Fruit fly (Drosophila melanogaster) whole organism, wandering third instar larva: ENCODE results near the gene rudhira.

Experiments
- Abd-B ChIP-seq: fragments of >200 bp; optimal IDR thresholded peaks from 2 replicates; lab custom pipeline; 2017; ENCODE audit warnings: missing biosample characterization, missing genetic modification characterization
- CG32264 ChIP-seq: fragments of 200-800 bp; sonication (Bioruptor generic); optimal IDR thresholded peaks from 2 replicates; lab custom pipeline; 2016; ENCODE audit warnings: missing biosample characterization, missing genetic modification characterization
- CG9705 ChIP-seq: fragments of 200-800 bp; sonication (Bioruptor generic); optimal IDR thresholded peaks from 2 replicates; lab custom pipeline; 2018; ENCODE audit warnings: missing biosample characterization, mild to moderate bottlenecking, missing genetic modification characterization
- CrebA ChIP-seq: fragments of 200-800 bp; sonication (Bioruptor generic); optimal IDR thresholded peaks from 2 replicates; lab custom pipeline; 2016; ENCODE audit warnings: missing biosample characterization, mild to moderate bottlenecking, missing genetic modification characterization, borderline replicate concordance
- Dfd ChIP-seq: fragments of >200 bp; optimal IDR thresholded peaks from 2 replicates; lab custom pipeline; 2017; ENCODE audit warnings: missing biosample characterization, missing genetic modification characterization
- GATAd ChIP-seq: sonication (Bioruptor generic); optimal IDR thresholded peaks from 2 replicates; lab custom pipeline; 2016; ENCODE audit warnings: missing biosample characterization, missing genetic modification characterization
- HLH106 ChIP-seq: fragments of 200-800 bp; optimal IDR thresholded peaks from 3 replicates; lab custom pipeline; 2019; ENCODE audit warnings: missing biosample characterization, mild to moderate bottlenecking, missing genetic modification characterization, moderate library complexity
- Hnf4 ChIP-seq: fragments of 200-800 bp; sonication (Bioruptor generic); optimal IDR thresholded peaks from 2 replicates; lab custom pipeline; 2016; ENCODE audit warnings: missing biosample characterization, mild to moderate bottlenecking, missing genetic modification characterization
- Hr78 ChIP-seq: fragments of >200 bp; optimal IDR thresholded peaks from 2 replicates; lab custom pipeline; 2017; ENCODE audit warnings: missing biosample characterization, missing genetic modification characterization
- Jra ChIP-seq: sonication (Bioruptor generic); optimal IDR thresholded peaks from 2 replicates; lab custom pipeline; 2016; ENCODE audit warnings: missing biosample characterization, missing genetic modification characterization
- Mio ChIP-seq: sonication (Bioruptor generic); optimal IDR thresholded peaks from 2 replicates; lab custom pipeline; 2016; ENCODE audit warnings: missing biosample characterization, missing genetic modification characterization
- Myc ChIP-seq: fragments of >200 bp; optimal IDR thresholded peaks from 2 replicates; lab custom pipeline; 2017
- N ChIP-seq: fragments of >200 bp; optimal IDR thresholded peaks from 2 replicates; lab custom pipeline; 2018; ENCODE audit warnings: missing biosample characterization, missing external identifiers, missing genetic modification characterization
- OdsH ChIP-seq: fragments of 200-800 bp; sonication (Bioruptor generic); optimal IDR thresholded peaks from 2 replicates; lab custom pipeline; 2016; ENCODE audit warnings: missing biosample characterization, mild to moderate bottlenecking, missing genetic modification characterization
- Rel ChIP-seq, 2 experiments: fragments of 200-800 bp; sonication (Bioruptor generic) in 1 of 2; optimal IDR thresholded peaks; 2 replicates in 1 of 2; 3 replicates in 1 of 2; lab custom pipeline; 2016 to 2019; ENCODE audit warnings: mild to moderate bottlenecking in 2 of 2, missing biosample characterization in 2 of 2, missing genetic modification characterization in 2 of 2, moderate library complexity in 1 of 2
- Vsx2 ChIP-seq: fragments of 200-300, 225-300 bp; sonication (Bioruptor generic); optimal IDR thresholded peaks from 2 replicates; lab custom pipeline; 2018; ENCODE audit warnings: missing biosample characterization, missing genetic modification characterization; ENCODE audit not compliant: partially characterized antibody
- br ChIP-seq: fragments of 200-800 bp; sonication (Bioruptor generic); optimal IDR thresholded peaks from 2 replicates; lab custom pipeline; 2016; ENCODE audit warnings: missing biosample characterization, missing genetic modification characterization
- dl ChIP-seq, 2 experiments: fragments of 175-275, 200-275 bp in 1 of 2; fragments of 200-275 bp in 1 of 2; sonication (Bioruptor generic); optimal IDR thresholded peaks; lab custom pipeline; 2018; ENCODE audit warnings: mild to moderate bottlenecking in 2 of 2, missing biosample characterization in 2 of 2, missing genetic modification characterization in 2 of 2, moderate library complexity in 2 of 2; ENCODE audit not compliant: partially characterized antibody in 2 of 2, insufficient read depth in 1 of 2
- ey ChIP-seq: fragments of 200-800 bp; sonication (Bioruptor generic); optimal IDR thresholded peaks from 2 replicates; lab custom pipeline; 2016; ENCODE audit warnings: missing biosample characterization, missing genetic modification characterization
- lola ChIP-seq: fragments of >200 bp; optimal IDR thresholded peaks from 2 replicates; lab custom pipeline; 2017; ENCODE audit warnings: missing biosample characterization, missing genetic modification characterization
- pan ChIP-seq: fragments of >200 bp; optimal IDR thresholded peaks from 2 replicates; lab custom pipeline; 2017
- psq ChIP-seq: fragments of 200-800 bp; sonication (Bioruptor generic); optimal IDR thresholded peaks from 3 replicates; lab custom pipeline; 2017; ENCODE audit warnings: missing biosample characterization, mild to moderate bottlenecking, missing genetic modification characterization, moderate library complexity
- rgr ChIP-seq: fragments of 200-800 bp; sonication (Bioruptor generic); optimal IDR thresholded peaks from 3 replicates; lab custom pipeline; 2016; ENCODE audit warnings: missing biosample characterization, mild to moderate bottlenecking, missing genetic modification characterization
- sage ChIP-seq: fragments of 200-800 bp; sonication (Bioruptor generic); optimal IDR thresholded peaks from 2 replicates; lab custom pipeline; 2016; ENCODE audit warnings: missing biosample characterization, mild to moderate bottlenecking, missing genetic modification characterization
- sv ChIP-seq: fragments of 200-800 bp; sonication (Bioruptor generic); optimal IDR thresholded peaks from 3 replicates; lab custom pipeline; 2016; ENCODE audit warnings: missing biosample characterization, missing genetic modification characterization
- tai ChIP-seq: sonication (Bioruptor generic); optimal IDR thresholded peaks from 2 replicates; lab custom pipeline; 2016; ENCODE audit warnings: missing biosample characterization, missing genetic modification characterization
- woc ChIP-seq: sonication (Bioruptor generic); optimal IDR thresholded peaks from 2 replicates; lab custom pipeline; 2016; ENCODE audit warnings: missing biosample characterization, mild to moderate bottlenecking, missing genetic modification characterization

rudhira gene

dm6 chrX:11872517-11872916 lies 55.8 kb downstream of the rudhira start, which contains the start of gene BORCS5:
TSS of gene BORCS5 (minus strand) at chrX:11872779.
- no peak for TF ChIP-seq rgr (GFP tag; lab: Kevin White, UChicago)
- TF ChIP-seq Myc (lab: Kevin White, UChicago) = no peak
- no peak for TF ChIP-seq CG9705 (GFP tag; lab: Kevin White, UChicago)
- TF ChIP-seq GATAd (GFP tag; lab: Kevin White, UChicago) = no peak
- TF ChIP-seq CG32264 (GFP tag; lab: Kevin White, UChicago) = no peak
- TF ChIP-seq Dfd (GFP tag; lab: Kevin White, UChicago) = no peak
- no peak for TF ChIP-seq dl (GFP tag; optimal IDR thresholded peaks at IDR 0.05; lab: Kevin White, UChicago; ENCODE audit: insufficient read depth in 1 of 2, partially characterized antibody in 2 of 2)
- no peak for TF ChIP-seq lola (GFP tag; lab: Kevin White, UChicago)
- no peak for TF ChIP-seq woc (GFP tag; lab: Kevin White, UChicago)
- TF ChIP-seq tai (GFP tag; lab: Kevin White, UChicago) = no peak
- TF ChIP-seq Vsx2 (GFP tag; lab: Kevin White, UChicago) = no peak
- no peak for TF ChIP-seq Mio (GFP tag; lab: Kevin White, UChicago)
- TF ChIP-seq HLH106 (tag; lab: Kevin White, UChicago) = no peak
- TF ChIP-seq Abd-B = no peak
- peak; percentile 4 for TF ChIP-seq Hr78 (GFP tag; lab: Kevin White, UChicago)
- TF ChIP-seq N (GFP tag; lab: Kevin White, UChicago) = peak; percentile 85
- TF ChIP-seq psq = no peak
- no peak for TF ChIP-seq br (GFP tag; lab: Kevin White, UChicago)
- no peak for TF ChIP-seq Rel (GFP tag; optimal IDR thresholded peaks at IDR 0.05; lab: Kevin White, UChicago)
- peak; percentile 86 for TF ChIP-seq Rel (tag; optimal IDR thresholded peaks at IDR 0.05; lab: Kevin White, UChicago)
- TF ChIP-seq, all 38 proteins: peak for 3

DNA sequence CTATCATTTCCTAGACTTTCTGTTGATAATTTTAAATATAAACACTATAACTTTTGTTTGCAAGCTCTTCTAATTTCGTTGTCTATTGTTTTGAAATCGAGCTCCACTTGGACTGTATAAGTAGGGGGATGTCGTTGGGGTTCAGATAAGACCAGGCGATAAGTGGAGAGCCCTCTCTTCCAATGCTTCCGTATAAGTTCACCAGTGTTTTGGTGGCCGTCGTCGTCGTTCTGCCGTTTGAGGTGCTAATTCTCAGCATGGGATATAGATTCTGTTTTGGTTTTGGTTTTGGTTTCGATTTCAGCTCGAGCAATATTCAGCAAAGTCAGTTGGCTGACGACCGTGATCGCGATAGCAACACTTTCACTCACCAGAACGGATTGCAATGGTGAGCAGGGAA lies 56.4 kb downstream of the rudhira start, which contains the start of gene CG15739:
TSS of gene CG15739 (plus strand) at position 204 of the 400 bp plus-strand sequence.
- TF ChIP-seq rgr (GFP tag; lab: Kevin White, UChicago) = no peak
- TF ChIP-seq sv (GFP tag; lab: Kevin White, UChicago) = no peak
- TF ChIP-seq Mio (GFP tag; lab: Kevin White, UChicago) = no peak
- TF ChIP-seq CG9705 (GFP tag; lab: Kevin White, UChicago) = no peak
- no peak for TF ChIP-seq HLH106 (tag; lab: Kevin White, UChicago)
- TF ChIP-seq Dfd (GFP tag; lab: Kevin White, UChicago) = no peak
- TF ChIP-seq CrebA (GFP tag; lab: Kevin White, UChicago) = no peak
- TF ChIP-seq woc (GFP tag; lab: Kevin White, UChicago) = no peak
- TF ChIP-seq lola (GFP tag; lab: Kevin White, UChicago) = no peak
- no peak for TF ChIP-seq Jra (GFP tag; lab: Kevin White, UChicago)

DNA sequence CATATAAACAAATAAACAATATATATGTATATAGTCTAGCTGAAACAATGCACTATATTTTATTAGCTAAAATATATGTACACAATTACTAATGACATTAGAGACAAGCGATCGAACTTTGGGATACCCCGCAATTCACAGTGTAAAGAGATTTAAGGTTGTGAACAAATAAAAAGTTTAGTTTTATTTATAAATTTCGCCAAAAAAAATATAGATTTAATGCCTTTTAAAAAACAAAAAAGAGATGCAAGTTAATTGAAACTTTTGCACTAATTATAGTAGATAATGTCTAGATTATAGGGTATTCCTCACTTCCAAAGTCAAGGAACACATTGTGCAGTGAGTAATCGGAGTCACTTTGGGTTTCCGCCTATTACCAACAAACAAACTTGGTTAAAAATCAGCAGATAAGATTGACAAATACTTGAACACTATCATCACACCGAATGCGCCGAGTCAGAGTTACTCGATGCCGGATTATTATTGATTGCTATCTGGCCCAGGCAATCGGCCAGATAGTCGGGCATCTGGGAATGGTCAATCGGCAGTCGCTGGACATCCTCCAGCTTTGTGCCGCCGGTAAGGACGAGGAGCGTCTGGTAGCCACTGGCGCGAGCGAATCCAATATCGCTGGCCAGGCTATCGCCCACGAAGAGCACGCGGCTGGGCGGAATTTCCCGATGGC lies 58.6 kb downstream of the rudhira start:
- TF ChIP-seq lola (GFP tag; lab: Kevin White, UChicago) (no peak), dl (GFP tag; optimal IDR thresholded peaks at IDR 0.05; lab: Kevin White, UChicago; ENCODE audit: insufficient read depth in 1 of 2, partially characterized antibody in 2 of 2) (no peak), Hnf4 (GFP tag; lab: Kevin White, UChicago) (no peak), Mio (GFP tag; lab: Kevin White, UChicago) (no peak), Hr78 (GFP tag; lab: Kevin White, UChicago) (no peak), sage (no peak), ey (GFP tag; lab: Kevin White, UChicago) (no peak), sv (GFP tag; lab: Kevin White, UChicago) (no peak), OdsH (GFP tag; lab: Kevin White, UChicago) (no peak), Vsx2 (GFP tag; lab: Kevin White, UChicago) (no peak), Dfd (GFP tag; lab: Kevin White, UChicago) (no peak), HLH106 (tag; lab: Kevin White, UChicago) (no peak), br (GFP tag; lab: Kevin White, UChicago) (no peak), CG9705 (GFP tag; lab: Kevin White, UChicago) (no peak), pan (lab: Kevin White, UChicago) (no peak)

DNA sequence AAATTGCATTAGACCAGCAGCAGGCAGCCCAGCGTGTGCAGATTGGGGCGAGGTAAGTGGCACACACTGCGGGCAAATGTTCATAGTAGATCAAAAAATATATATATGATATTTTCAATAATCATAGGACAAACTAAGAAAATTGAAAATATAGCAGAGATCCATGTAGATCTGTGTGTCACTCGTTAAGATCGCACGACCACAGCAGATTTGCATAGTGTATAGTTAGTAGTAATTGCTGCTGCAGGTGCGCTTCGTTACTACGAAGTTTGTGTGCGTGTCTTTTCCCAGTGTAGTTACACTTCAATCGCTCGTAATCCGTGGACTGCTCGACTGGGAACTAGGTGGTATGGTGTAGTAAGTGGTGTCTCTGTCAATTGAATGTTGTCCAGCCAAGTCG lies 60.5 kb downstream of the rudhira start, which contains the start of gene CG10352:
TSS of gene CG10352 (minus strand) at position 4 of the 400 bp plus-strand sequence.
- TF ChIP-seq Myc (lab: Kevin White, UChicago) (no peak), pan (lab: Kevin White, UChicago) (no peak), sage (no peak), psq (no peak), N (GFP tag; lab: Kevin White, UChicago) (no peak), Vsx2 (GFP tag; lab: Kevin White, UChicago) (no peak), ey (GFP tag; lab: Kevin White, UChicago) (no peak), Dfd (GFP tag; lab: Kevin White, UChicago) (no peak), CG9705 (GFP tag; lab: Kevin White, UChicago) (no peak), Jra (GFP tag; lab: Kevin White, UChicago) (no peak)
